Fruit fly (Drosophila melanogaster) whole organism, embryonic: ENCODE results near the gene Ppt1.

Experiments used
- Abd-B ChIP-seq: fragments of 200-800 bp; sonication (Bioruptor generic); optimal IDR thresholded peaks from 2 replicates; lab custom pipeline; 2018; ENCODE audit warnings: missing biosample characterization, mild to moderate bottlenecking, missing genetic modification characterization, moderate library complexity
- Ada2b ChIP-seq: fragments of 200-800 bp; sonication (Bioruptor generic); IDR thresholded peaks from 2 replicates; pipeline ENCODE4 v1.3.6; 2022; ENCODE audit warnings: missing biosample characterization, missing genetic modification characterization
- BEAF-32 ChIP-seq: fragments of 200-800 bp; sonication (Bioruptor generic); optimal IDR thresholded peaks from 3 replicates; lab custom pipeline; 2017; ENCODE audit warnings: missing biosample characterization, missing genetic modification characterization, mild to moderate bottlenecking, moderate library complexity, missing genetic modification reagents
- BtbVII ChIP-seq: fragments of 200-800 bp; sonication (Bioruptor generic); optimal IDR thresholded peaks from 3 replicates; lab custom pipeline; 2017; ENCODE audit warnings: missing biosample characterization, mild to moderate bottlenecking, missing genetic modification characterization
- C15 ChIP-seq: fragments of 200-800 bp; sonication (Bioruptor generic); IDR thresholded peaks from 3 replicates; pipeline ENCODE4 v1.3.6; 2022; ENCODE audit warnings: missing biosample characterization, missing genetic modification characterization
- CG10274 ChIP-seq: fragments of 200-800 bp; sonication (Bioruptor generic); optimal IDR thresholded peaks from 3 replicates; lab custom pipeline; 2017; ENCODE audit warnings: missing biosample characterization, mild to moderate bottlenecking, missing genetic modification characterization
- CG10654 ChIP-seq: fragments of 200-800 bp; sonication (Bioruptor generic); optimal IDR thresholded peaks from 2 replicates; lab custom pipeline; 2016; ENCODE audit warnings: missing biosample characterization, missing genetic modification characterization
- CG11085 ChIP-seq: fragments of 200-800 bp; sonication (Bioruptor generic); IDR thresholded peaks from 2 replicates; pipeline ENCODE4 v1.3.6; 2022; ENCODE audit warnings: missing biosample characterization, missing genetic modification characterization
- CG11456 ChIP-seq: fragments of 200-800 bp; sonication (Bioruptor generic); IDR thresholded peaks from 3 replicates; pipeline ENCODE4 v1.3.6; 2022; ENCODE audit warnings: missing biosample characterization, missing genetic modification characterization
- CG12659 ChIP-seq: fragments of 200-800 bp; sonication (Bioruptor generic); optimal IDR thresholded peaks from 3 replicates; lab custom pipeline; 2017; ENCODE audit warnings: mild to moderate bottlenecking, missing biosample characterization, missing genetic modification reagents, missing genetic modification characterization
- CG12942 ChIP-seq: fragments of 200-800 bp; sonication (Bioruptor generic); optimal IDR thresholded peaks from 3 replicates; lab custom pipeline; 2016; ENCODE audit warnings: missing biosample characterization, missing genetic modification characterization
- CG13287 ChIP-seq: fragments of 200-800 bp; sonication (Bioruptor generic); IDR thresholded peaks from 2 replicates; pipeline ENCODE4 v1.3.6; 2022; ENCODE audit warnings: missing biosample characterization, missing genetic modification characterization; ENCODE audit not compliant: partially characterized antibody
- CG13775 ChIP-seq: fragments of 200-800 bp; sonication (Bioruptor generic); optimal IDR thresholded peaks from 3 replicates; lab custom pipeline; 2017; ENCODE audit warnings: missing biosample characterization, mild to moderate bottlenecking, missing genetic modification characterization
- CG1529 ChIP-seq: fragments of 200-800 bp; sonication (Bioruptor generic); optimal IDR thresholded peaks from 3 replicates; lab custom pipeline; 2018; ENCODE audit warnings: missing biosample characterization, missing genetic modification characterization
- CG1603 ChIP-seq: fragments of 200-800 bp; sonication (Bioruptor generic); optimal IDR thresholded peaks from 2 replicates; lab custom pipeline; 2019; ENCODE audit warnings: missing biosample characterization, mild to moderate bottlenecking, missing genetic modification characterization, moderate library complexity
- CG16813 ChIP-seq: fragments of 200-800 bp; sonication (Bioruptor generic); IDR thresholded peaks from 3 replicates; pipeline ENCODE4 v1.3.6; 2022; ENCODE audit warnings: missing biosample characterization, missing genetic modification characterization; ENCODE audit not compliant: partially characterized antibody
- CG17328 ChIP-seq: fragments of 200-800 bp; sonication (Bioruptor generic); IDR thresholded peaks from 2 replicates; pipeline ENCODE4 v1.3.6; 2022; ENCODE audit warnings: missing biosample characterization, missing genetic modification characterization
- CG18599 ChIP-seq: fragments of 200-800 bp; sonication (Bioruptor generic); optimal IDR thresholded peaks from 3 replicates; lab custom pipeline; 2017; ENCODE audit warnings: missing biosample characterization, missing genetic modification characterization, mild to moderate bottlenecking, moderate library complexity, missing genetic modification reagents
- CG2202 ChIP-seq: fragments of 200-800 bp; sonication (Bioruptor generic); optimal IDR thresholded peaks from 2 replicates; lab custom pipeline; 2018; ENCODE audit warnings: missing biosample characterization, mild to moderate bottlenecking, missing genetic modification characterization
- CG2678 ChIP-seq: fragments of 200-800 bp; sonication (Bioruptor generic); optimal IDR thresholded peaks from 3 replicates; lab custom pipeline; 2019; ENCODE audit warnings: missing biosample characterization, mild to moderate bottlenecking, missing genetic modification characterization, moderate library complexity
- CG2875 ChIP-seq: fragments of 200-800 bp; sonication (Bioruptor generic); optimal IDR thresholded peaks from 2 replicates; lab custom pipeline; 2017; ENCODE audit warnings: missing biosample characterization, mild to moderate bottlenecking, missing genetic modification characterization, missing genetic modification reagents
- CG31365 ChIP-seq: fragments of 200-800 bp; sonication (Bioruptor generic); optimal IDR thresholded peaks from 2 replicates; lab custom pipeline; 2018; ENCODE audit warnings: missing biosample characterization, mild to moderate bottlenecking, missing genetic modification characterization
- CG34224 ChIP-seq: fragments of 200-800 bp; sonication (Bioruptor generic); IDR thresholded peaks from 3 replicates; pipeline ENCODE4 v1.3.6; 2022; ENCODE audit warnings: missing biosample characterization, missing genetic modification characterization; ENCODE audit not compliant: partially characterized antibody
- CG4730 ChIP-seq: fragments of 200-800 bp; sonication (Bioruptor generic); IDR thresholded peaks from 2 replicates; pipeline ENCODE4 v1.3.6; 2022; ENCODE audit warnings: missing biosample characterization, missing genetic modification characterization
- CG5245 ChIP-seq: fragments of 200-800 bp; sonication (Bioruptor generic); optimal IDR thresholded peaks from 3 replicates; lab custom pipeline; 2016; ENCODE audit warnings: missing biosample characterization, missing genetic modification characterization
- CG7372 ChIP-seq: fragments of 200-800 bp; sonication (Bioruptor generic); IDR thresholded peaks from 2 replicates; pipeline ENCODE4 v1.3.6; 2022; ENCODE audit warnings: missing biosample characterization, missing genetic modification characterization
- CG7786 ChIP-seq: fragments of 200-800 bp; sonication (Bioruptor generic); optimal IDR thresholded peaks from 2 replicates; lab custom pipeline; 2016; ENCODE audit warnings: missing biosample characterization, missing genetic modification characterization
- CG9215 ChIP-seq: fragments of 200-800 bp; sonication (Bioruptor generic); IDR thresholded peaks from 2 replicates; pipeline ENCODE4 v1.3.6; 2022; ENCODE audit warnings: missing biosample characterization, missing genetic modification characterization
- CG9727 ChIP-seq: fragments of 200-800 bp; sonication (Bioruptor generic); optimal IDR thresholded peaks from 3 replicates; lab custom pipeline; 2017; ENCODE audit warnings: missing biosample characterization, mild to moderate bottlenecking, missing genetic modification characterization
- CG9932 ChIP-seq: fragments of 200-800 bp; sonication (Bioruptor generic); IDR thresholded peaks from 2 replicates; pipeline ENCODE4 v1.3.6; 2022; ENCODE audit warnings: missing biosample characterization, missing genetic modification characterization
- CTCF ChIP-seq: fragments of 200-800 bp; sonication (Bioruptor generic); optimal IDR thresholded peaks from 2 replicates; lab custom pipeline; 2017; ENCODE audit warnings: missing biosample characterization, mild to moderate bottlenecking, missing genetic modification characterization, moderate library complexity
- H15 ChIP-seq: fragments of 200-800 bp; sonication (Bioruptor generic); IDR thresholded peaks from 3 replicates; pipeline ENCODE4 v1.3.6; 2022; ENCODE audit warnings: missing biosample characterization, missing genetic modification characterization
- Med ChIP-seq: fragments of 200-800 bp; sonication (Bioruptor generic); peaks from one replicate; lab custom pipeline; 2016; ENCODE audit warnings: missing biosample characterization, missing genetic modification characterization, mild to moderate bottlenecking, inconsistent platforms, moderate library complexity
- Myb ChIP-seq: fragments of 200-800 bp; sonication (Bioruptor generic); optimal IDR thresholded peaks from 2 replicates; lab custom pipeline; 2016; ENCODE audit warnings: missing biosample characterization, missing genetic modification characterization
- Rx ChIP-seq: fragments of 200-800 bp; sonication (Bioruptor generic); IDR thresholded peaks from 2 replicates; pipeline ENCODE4 v1.3.6; 2022; ENCODE audit warnings: missing biosample characterization, missing genetic modification characterization
- Scr ChIP-seq: fragments of 200-800 bp; sonication (Bioruptor generic); IDR thresholded peaks from 2 replicates; pipeline ENCODE4 v1.3.6; 2022; ENCODE audit warnings: missing biosample characterization, missing genetic modification characterization; ENCODE audit not compliant: partially characterized antibody
- Sry-β ChIP-seq: fragments of 200-800 bp; sonication (Bioruptor generic); optimal IDR thresholded peaks from 2 replicates; lab custom pipeline; 2018; ENCODE audit warnings: missing biosample characterization, mild to moderate bottlenecking, missing genetic modification characterization, moderate library complexity
- YL-1 ChIP-seq: fragments of 200-800 bp; sonication (Bioruptor generic); optimal IDR thresholded peaks from 3 replicates; lab custom pipeline; 2017; ENCODE audit warnings: missing biosample characterization, mild to moderate bottlenecking, missing genetic modification characterization
- ac ChIP-seq: fragments of 200-800 bp; sonication (Bioruptor generic); optimal IDR thresholded peaks from 3 replicates; lab custom pipeline; 2017; ENCODE audit warnings: missing biosample characterization, mild to moderate bottlenecking, missing genetic modification characterization
- corto ChIP-seq: fragments of 200-800 bp; sonication (Bioruptor generic); optimal IDR thresholded peaks from 2 replicates; lab custom pipeline; 2016; ENCODE audit warnings: missing biosample characterization, mild to moderate bottlenecking, missing genetic modification characterization, moderate library complexity
- grau ChIP-seq: fragments of 200-800 bp; optimal IDR thresholded peaks from 3 replicates; lab custom pipeline; 2019; ENCODE audit warnings: missing biosample characterization, mild to moderate bottlenecking, missing genetic modification characterization, moderate library complexity
- gsb ChIP-seq: fragments of 200-800 bp; sonication (Bioruptor generic); IDR thresholded peaks from 2 replicates; pipeline ENCODE4 v1.3.6; 2022; ENCODE audit warnings: missing biosample characterization, missing genetic modification characterization
- h ChIP-seq: fragments of >200 bp; optimal IDR thresholded peaks from 2 replicates; lab custom pipeline; 2017
- lbe ChIP-seq: fragments of 200-800 bp; sonication (Bioruptor generic); optimal IDR thresholded peaks from 2 replicates; lab custom pipeline; 2016; ENCODE audit warnings: missing biosample characterization, mild to moderate bottlenecking, missing genetic modification characterization
- lmd ChIP-seq: fragments of 200-800 bp; sonication (Bioruptor generic); IDR thresholded peaks from 2 replicates; pipeline ENCODE4 v1.3.6; 2022; ENCODE audit warnings: missing biosample characterization, missing genetic modification characterization
- nau ChIP-seq: fragments of 200-800 bp; sonication (Bioruptor generic); optimal IDR thresholded peaks from 3 replicates; lab custom pipeline; 2017; ENCODE audit warnings: missing biosample characterization, mild to moderate bottlenecking, missing genetic modification characterization, missing genetic modification reagents
- p53 ChIP-seq: fragments of 200-800 bp; sonication (Bioruptor generic); optimal IDR thresholded peaks from 2 replicates; lab custom pipeline; 2016; ENCODE audit warnings: missing biosample characterization, missing genetic modification characterization
- salm ChIP-seq: fragments of 200-800 bp; sonication (Bioruptor generic); optimal IDR thresholded peaks from 2 replicates; lab custom pipeline; 2018; ENCODE audit warnings: missing biosample characterization, mild to moderate bottlenecking, missing genetic modification characterization
- slp2 ChIP-seq: fragments of 200-800 bp; sonication (Bioruptor generic); optimal IDR thresholded peaks from 2 replicates; lab custom pipeline; 2016; ENCODE audit warnings: missing biosample characterization, missing genetic modification characterization
- tap ChIP-seq: fragments of 200-800 bp; optimal IDR thresholded peaks from 3 replicates; lab custom pipeline; 2019; ENCODE audit warnings: missing biosample characterization, mild to moderate bottlenecking, missing genetic modification characterization, moderate library complexity
- tin ChIP-seq: fragments of 200-800 bp; sonication (Bioruptor generic); optimal IDR thresholded peaks from 3 replicates; lab custom pipeline; 2016; ENCODE audit warnings: missing biosample characterization, missing genetic modification characterization
- wdn ChIP-seq: fragments of 200-800 bp; sonication (Bioruptor generic); IDR thresholded peaks from 2 replicates; pipeline ENCODE4 v1.3.6; 2022; ENCODE audit warnings: missing biosample characterization, missing genetic modification characterization
- wor ChIP-seq: fragments of 200-800 bp; sonication (Bioruptor generic); IDR thresholded peaks from 2 replicates; pipeline ENCODE4 v1.3.6; 2022; ENCODE audit warnings: missing biosample characterization, missing genetic modification characterization

Gene Ppt1

dm6 chrX:8720213-8720612, 30.2 kb upstream of the Ppt1 start, which contains the start of gene CG1789 (continued):
- TF ChIP-seq CG34224 (GFP tag; lab: Robert Waterston, UW) = peak; percentile 95
- no peak for TF ChIP-seq gsb (GFP tag; lab: Robert Waterston, UW)
- TF ChIP-seq CG10274 (GFP tag; lab: Kevin White, UChicago) = no peak
- TF ChIP-seq CG9727 (GFP tag; lab: Kevin White, UChicago) = no peak
- no peak for TF ChIP-seq Abd-B (GFP tag; lab: Kevin White, UChicago)
- no peak for TF ChIP-seq Ada2b (GFP tag; lab: Robert Waterston, UW)
- no peak for TF ChIP-seq wdn (GFP tag; lab: Robert Waterston, UW)
- no peak for TF ChIP-seq CG7786 (GFP tag; lab: Kevin White, UChicago)
- TF ChIP-seq CG7372 (GFP tag; lab: Robert Waterston, UW) = peak; percentile 26; the same call in 1 of the 2 replicates
- no peak for TF ChIP-seq Rx
- no peak for TF ChIP-seq CG31365 (tag; lab: Kevin White, UChicago)
- TF ChIP-seq h (lab: Kevin White, UChicago) = no peak
- no peak for TF ChIP-seq H15
- peak; percentile 96 for TF ChIP-seq CG13287
- no peak for TF ChIP-seq C15 (GFP tag; lab: Robert Waterston, UW)
- TF ChIP-seq CG1529 (GFP tag; lab: Kevin White, UChicago) = no peak
- peak; percentile 61 for TF ChIP-seq CG1603 (tag; lab: Kevin White, UChicago)
- TF ChIP-seq Myb (GFP tag; lab: Kevin White, UChicago) = peak; percentile 38
- TF ChIP-seq p53 (GFP tag; lab: Kevin White, UChicago) = no peak
- no peak for TF ChIP-seq salm (tag; lab: Kevin White, UChicago)
- TF ChIP-seq CG18599 (GFP tag; lab: Kevin White, UChicago) = no peak
- no peak for TF ChIP-seq ac (GFP tag; lab: Kevin White, UChicago)
- TF ChIP-seq nau (GFP tag; lab: Kevin White, UChicago) = no peak
- no peak for TF ChIP-seq CG2875
- TF ChIP-seq CTCF (GFP tag; lab: Kevin White, UChicago) = no peak
- TF ChIP-seq CG9215 = peak; percentile 34; the same call in 1 of the 2 replicates
- no peak for TF ChIP-seq CG5245 (GFP tag; lab: Kevin White, UChicago)
- TF ChIP-seq CG16813 (GFP tag; lab: Robert Waterston, UW) = peak; percentile 86
- no peak for TF ChIP-seq corto
- peak; percentile 78 for TF ChIP-seq Med (GFP tag; lab: Kevin White, UChicago)
- peak; percentile 30 for TF ChIP-seq grau
- TF ChIP-seq CG12942 = no peak
- TF ChIP-seq CG12659 (GFP tag; lab: Kevin White, UChicago) = peak; percentile 31
- TF ChIP-seq CG11456 (GFP tag; lab: Robert Waterston, UW) = no peak
- no peak for TF ChIP-seq slp2 (GFP tag; lab: Kevin White, UChicago)
- TF ChIP-seq lmd (GFP tag; lab: Robert Waterston, UW) = peak; percentile 16; the same call in 1 of the 2 replicates
- TF ChIP-seq CG9932 (GFP tag; lab: Robert Waterston, UW) = peak; percentile 67
- TF ChIP-seq CG13775 (GFP tag; lab: Kevin White, UChicago) = no peak
- TF ChIP-seq CG11085 (GFP tag; lab: Robert Waterston, UW) = no peak
- no peak for TF ChIP-seq tap (tag; lab: Kevin White, UChicago)
- TF ChIP-seq CG2202 (tag; lab: Kevin White, UChicago) = no peak
- peak; percentile 90 for TF ChIP-seq BEAF-32
- no peak for TF ChIP-seq CG17328 (GFP tag; lab: Robert Waterston, UW)
- no peak for TF ChIP-seq wor (GFP tag; lab: Robert Waterston, UW)
- TF ChIP-seq CG2678 = peak; percentile 49
- TF ChIP-seq CG10654 (GFP tag; lab: Kevin White, UChicago) = no peak
- no peak for TF ChIP-seq BtbVII (GFP tag; lab: Kevin White, UChicago)
- no peak for TF ChIP-seq lbe (GFP tag; lab: Kevin White, UChicago)
- TF ChIP-seq CG4730 (GFP tag; lab: Robert Waterston, UW) = no peak
- no peak for TF ChIP-seq tin (GFP tag; lab: Kevin White, UChicago)
- TF ChIP-seq Sry-β (GFP tag; lab: Kevin White, UChicago) = no peak
- peak; percentile 94 for TF ChIP-seq Scr (GFP tag; lab: Robert Waterston, UW)
- peak; percentile 40 for TF ChIP-seq YL-1 (GFP tag; lab: Kevin White, UChicago)
